Fruit fly (Drosophila melanogaster): ENCODE data around the gene RhoGAP93B.

- no peak for TF ChIP-seq dsx (GFP tag; optimal IDR thresholded peaks at IDR 0.05; ENCODE audit: poor library complexity, severe bottlenecking)
- TF ChIP-seq pdm3 (GFP tag; optimal IDR thresholded peaks at IDR 0.05) = no peak
- TF ChIP-seq net (GFP tag; optimal IDR thresholded peaks at IDR 0.05) = no peak
- TF ChIP-seq svp (GFP tag) = peak; percentile 89
- peak; percentile 47 for TF ChIP-seq acj6 (GFP tag; optimal IDR thresholded peaks at IDR 0.05)
- TF ChIP-seq spab (GFP tag; optimal IDR thresholded peaks at IDR 0.05) = no peak
- no peak for TF ChIP-seq CG10631 (GFP tag; optimal IDR thresholded peaks at IDR 0.05)
- TF ChIP-seq CG16779 (tag; optimal IDR thresholded peaks at IDR 0.05) = no peak
- TF ChIP-seq CG1621 (tag; optimal IDR thresholded peaks at IDR 0.05) = no peak
- peak; percentile 0 for TF ChIP-seq Blimp-1 (GFP tag; optimal IDR thresholded peaks at IDR 0.05)
- peak; percentile 34 for TF ChIP-seq CG6792 (GFP tag; optimal IDR thresholded peaks at IDR 0.05)
- TF ChIP-seq Lpt (GFP tag; optimal IDR thresholded peaks at IDR 0.05) = no peak
Observed at dm6 chr3R:21101453-21102214, 4.0 kb upstream of the RhoGAP93B start, which contains the start of the genes CG7044 and Tbc1d22.
